Worm (Caenorhabditis elegans) whole organism, L4 larva: ENCODE results near the gene unc-50.

Source experiments
- ces-1 ChIP-seq: fragments of 150-350 bp; sonication (generic microtip); optimal IDR thresholded peaks from 4 replicates; lab custom pipeline; 2014; ENCODE audit warnings: missing biosample characterization, missing genetic modification reagents, missing genetic modification characterization
- lin-39 ChIP-seq: fragments of 150-350 bp; optimal IDR thresholded peaks from 2 replicates; lab custom pipeline; 2014; ENCODE audit warnings: missing biosample characterization, missing genetic modification reagents, missing genetic modification characterization
- spr-1 ChIP-seq: sonication (generic microtip); optimal IDR thresholded peaks from 2 replicates; lab custom pipeline; 2016; ENCODE audit warnings: mild to moderate bottlenecking, missing genetic modification characterization, missing compliant biosample characterization
- unc-130 ChIP-seq: sonication (generic microtip); optimal IDR thresholded peaks from 2 replicates; lab custom pipeline; 2016; ENCODE audit warnings: missing genetic modification reagents, missing genetic modification characterization, missing compliant biosample characterization
- zfp-2 ChIP-seq: sonication (generic microtip); optimal IDR thresholded peaks from 2 replicates; lab custom pipeline; 2016; ENCODE audit warnings: mild to moderate bottlenecking, missing genetic modification characterization, missing compliant biosample characterization
- ztf-11 ChIP-seq: fragments of 150-350 bp; optimal IDR thresholded peaks from 2 replicates; lab custom pipeline; 2014; ENCODE audit warnings: missing biosample characterization, missing genetic modification characterization

ce11 chrIII:10333961-10334542, 16.1 kb upstream of the unc-50 start, which contains the start of the genes jmjd-4 and mev-1:
- TF ChIP-seq lin-39 (tag; lab: Kevin White, UChicago): no peak
- no peak for TF ChIP-seq zfp-2 (tag; lab: Kevin White, UChicago)
- TF ChIP-seq unc-130 (GFP tag; lab: Kevin White, UChicago): peak; percentile 35
- TF ChIP-seq ztf-11: no peak
- TF ChIP-seq spr-1 (tag; lab: Kevin White, UChicago): peak; percentile 80
- TF ChIP-seq ces-1 (GFP tag; lab: Kevin White, UChicago): no peak
